Worm (Caenorhabditis elegans): ENCODE measurements around the gene W01D2.3.

Gene W01D2.3

DNA sequence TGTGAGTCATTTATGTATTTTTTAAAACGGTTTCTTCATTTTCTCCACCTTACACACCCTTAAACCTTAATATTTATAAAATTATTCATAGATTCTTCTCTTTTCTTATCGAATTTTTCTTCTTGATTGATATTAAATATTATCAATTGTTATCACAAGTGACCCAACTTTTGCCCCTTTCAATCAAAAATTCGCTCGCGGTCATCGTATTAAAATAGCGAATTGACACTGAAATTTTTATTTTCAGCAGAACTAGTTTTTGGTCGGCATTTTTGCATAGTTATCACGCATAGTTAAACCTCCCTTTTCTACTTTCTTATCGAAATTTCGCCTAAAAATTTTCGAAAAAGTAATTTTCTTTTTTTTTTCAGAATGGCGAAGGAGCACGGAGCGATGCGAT lies 8.6 kb upstream of the W01D2.3 start:
- TF ChIP-seq unc-62 (GFP tag; optimal IDR thresholded peaks at IDR 0.05), result no peak

DNA sequence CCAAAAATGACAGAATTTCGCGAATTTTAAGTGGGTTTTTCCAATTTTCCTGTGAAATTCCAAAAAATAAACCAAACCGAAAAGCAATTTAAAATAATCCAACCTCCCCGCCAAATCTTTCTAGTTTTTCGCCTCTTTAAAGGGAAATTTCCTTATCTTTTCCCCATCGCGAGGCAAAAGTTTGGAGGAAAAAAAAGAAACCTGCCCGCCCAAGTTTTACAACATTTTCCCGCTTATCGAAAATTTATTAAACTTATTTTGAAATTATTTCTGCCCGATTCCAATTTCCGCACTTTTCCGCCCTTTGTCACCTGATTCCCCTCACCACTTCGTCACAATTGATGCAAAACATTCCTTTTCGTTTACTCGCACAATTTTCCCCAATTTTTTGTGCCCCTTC lies 8.1 kb upstream of the W01D2.3 start, which contains the start of gene osta-3:
Gene osta-3 (plus strand): TSS at position 301 of the 400 bp plus-strand sequence.
- TF ChIP-seq unc-62 (GFP tag; optimal IDR thresholded peaks at IDR 0.05), result no peak

DNA sequence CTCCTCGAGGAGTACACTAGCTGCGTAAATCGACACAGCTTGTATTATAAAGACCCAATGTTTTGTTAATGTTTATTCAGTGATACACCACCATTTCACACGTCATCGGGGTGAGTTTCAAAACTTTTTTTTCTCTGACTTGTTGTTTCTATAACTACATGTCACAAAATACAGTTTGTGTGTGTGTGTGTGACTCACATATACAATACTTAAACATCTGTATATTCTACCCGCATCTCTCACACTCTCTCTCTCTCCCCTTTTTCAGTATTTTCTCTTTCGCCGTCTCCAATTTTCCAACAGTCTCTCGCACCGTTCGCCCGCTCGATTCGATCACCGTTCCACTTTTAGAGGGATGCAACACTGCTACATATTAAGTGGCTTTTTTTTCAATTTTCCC lies 7.4 kb upstream of the W01D2.3 start:
- TF ChIP-seq unc-62 (GFP tag; optimal IDR thresholded peaks at IDR 0.05), result no peak

DNA sequence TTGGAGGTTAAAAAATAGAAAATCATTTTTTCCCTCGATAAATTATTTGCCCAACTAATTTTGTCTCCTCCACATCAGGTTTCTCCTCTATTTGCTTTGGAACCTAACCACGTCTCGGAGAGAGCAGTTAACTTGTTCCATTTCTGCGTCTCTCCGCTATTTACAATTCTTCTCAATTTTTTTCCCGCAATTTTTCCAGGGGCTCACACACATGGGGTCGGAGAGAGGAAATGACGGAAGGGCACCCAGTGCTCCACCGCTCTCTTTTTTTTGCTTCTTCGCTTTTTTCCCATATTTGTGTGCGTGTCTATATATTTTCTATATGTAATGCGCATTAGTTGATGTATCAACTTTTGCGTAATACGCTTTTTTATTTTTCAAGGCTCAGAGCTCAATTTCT lies 6.5 kb upstream of the W01D2.3 start:
- TF ChIP-seq unc-62 (GFP tag; optimal IDR thresholded peaks at IDR 0.05), result no peak

DNA sequence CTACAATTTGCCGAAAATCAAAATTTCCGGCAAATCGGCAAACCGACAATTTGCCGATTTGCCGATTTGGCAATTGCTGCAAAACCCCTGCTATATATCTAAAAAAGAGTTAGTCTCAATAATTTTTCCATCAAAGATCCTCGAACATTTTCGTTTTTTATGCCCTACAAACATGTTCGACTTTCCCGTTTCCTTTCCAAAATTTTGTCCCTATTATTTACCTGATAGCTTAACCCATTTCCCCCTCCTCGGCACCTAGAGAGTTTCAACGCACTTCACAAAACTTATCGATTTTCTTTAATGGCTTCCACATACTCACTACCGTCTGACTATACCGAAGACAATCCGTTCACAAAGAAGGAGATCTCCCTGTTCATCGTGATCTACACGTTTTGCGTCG lies 4.6 kb upstream of the W01D2.3 start, which contains the start of gene W01D2.6:
Gene W01D2.6 (plus strand): TSS at position 301 of the 400 bp plus-strand sequence.
- TF ChIP-seq unc-62 (GFP tag; optimal IDR thresholded peaks at IDR 0.05), result no peak

DNA sequence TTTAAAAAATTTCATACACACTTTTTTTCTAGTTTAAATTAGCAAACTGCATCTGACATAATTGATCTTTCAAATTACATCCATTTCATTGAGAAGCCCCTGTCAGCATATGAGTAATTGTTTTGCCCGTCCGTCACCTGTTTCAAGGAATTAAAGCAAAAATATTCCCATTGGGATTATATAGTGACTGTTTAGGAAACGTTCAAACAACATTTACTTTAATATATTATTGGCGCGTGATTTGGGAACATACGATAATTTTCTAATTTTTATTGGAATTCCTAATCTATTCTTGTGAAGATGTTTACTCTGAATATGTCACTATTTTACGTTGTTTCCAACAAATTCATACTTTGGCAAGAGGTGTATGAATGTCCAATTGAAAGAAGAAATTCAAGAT lies 1.6 kb upstream of the W01D2.3 start, which contains the start of gene srt-11:
Gene srt-11 (plus strand): TSS at position 301 of the 400 bp plus-strand sequence.
- no peak for TF ChIP-seq unc-62 (GFP tag; optimal IDR thresholded peaks at IDR 0.05)

DNA sequence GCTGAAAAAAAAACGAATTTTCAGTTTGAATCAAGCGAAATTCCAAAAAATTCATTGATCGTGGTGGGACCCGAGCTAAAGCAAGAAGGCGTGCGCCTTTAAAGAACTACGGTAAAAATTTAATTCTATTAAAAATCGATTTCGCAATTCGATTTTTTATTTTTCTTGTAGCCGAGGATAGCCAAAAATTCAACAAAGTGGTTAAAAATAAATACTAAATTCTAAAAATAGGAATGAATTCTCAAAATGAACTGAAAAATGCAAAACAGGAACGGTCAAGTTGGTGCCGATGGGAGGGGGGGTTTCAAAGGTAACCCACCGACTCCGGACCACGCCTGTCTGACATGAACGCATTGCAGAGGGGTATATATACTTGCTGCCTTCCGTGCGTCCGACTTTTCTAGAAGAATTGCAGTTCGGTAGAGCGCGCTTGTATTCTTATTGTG lies 3.0 kb downstream of the W01D2.3 start:
- no peak for TF ChIP-seq unc-62 (GFP tag; optimal IDR thresholded peaks at IDR 0.05)

DNA sequence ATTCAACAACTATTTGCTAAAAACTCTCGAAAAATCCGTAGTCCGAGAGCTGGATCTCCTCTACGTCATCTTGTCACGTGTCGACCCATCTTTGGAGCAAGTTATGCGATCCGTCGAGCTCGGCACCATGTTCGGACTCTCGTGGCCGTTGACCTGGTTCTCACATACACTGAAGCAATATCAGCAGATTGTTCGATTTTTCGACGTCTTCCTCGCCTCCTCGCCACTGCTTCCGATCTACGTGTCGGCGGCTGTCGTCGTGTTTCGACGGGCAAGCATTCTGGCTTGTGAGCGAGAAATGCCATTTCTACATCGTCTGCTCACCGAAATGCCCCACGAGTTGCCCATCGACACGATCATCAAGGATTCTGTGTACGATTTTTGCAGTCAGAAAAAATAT lies 4.7 kb downstream of the W01D2.3 start:
- no peak for TF ChIP-seq unc-62 (GFP tag; optimal IDR thresholded peaks at IDR 0.05)

DNA sequence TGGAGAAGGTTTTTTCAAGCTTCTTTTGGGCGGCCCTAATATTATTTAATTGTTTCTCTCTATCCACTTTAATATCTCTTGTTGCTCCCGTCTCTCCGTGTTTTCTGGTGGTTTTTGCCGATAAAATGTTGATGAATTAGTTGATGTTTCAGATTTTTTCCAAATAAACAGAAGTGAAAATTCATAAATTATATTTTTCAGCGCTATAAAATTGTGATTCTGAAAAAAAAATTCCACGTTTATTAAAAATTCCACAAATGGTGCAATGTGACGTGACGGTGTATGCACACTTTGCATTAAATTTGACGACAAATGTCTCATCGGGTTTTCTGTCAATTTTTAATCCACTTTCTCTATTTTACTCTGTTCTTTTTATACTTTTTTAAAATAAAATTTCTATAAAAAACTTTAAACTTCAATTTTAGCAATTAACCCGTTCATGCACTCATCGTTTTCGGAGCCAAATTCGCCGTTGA lies 6.0 kb downstream of the W01D2.3 start, which contains the start of gene tbc-20:
Gene tbc-20 (plus strand): TSS at position 426 of the 476 bp plus-strand sequence.
- TF ChIP-seq unc-62 (GFP tag; optimal IDR thresholded peaks at IDR 0.05), result no peak

DNA sequence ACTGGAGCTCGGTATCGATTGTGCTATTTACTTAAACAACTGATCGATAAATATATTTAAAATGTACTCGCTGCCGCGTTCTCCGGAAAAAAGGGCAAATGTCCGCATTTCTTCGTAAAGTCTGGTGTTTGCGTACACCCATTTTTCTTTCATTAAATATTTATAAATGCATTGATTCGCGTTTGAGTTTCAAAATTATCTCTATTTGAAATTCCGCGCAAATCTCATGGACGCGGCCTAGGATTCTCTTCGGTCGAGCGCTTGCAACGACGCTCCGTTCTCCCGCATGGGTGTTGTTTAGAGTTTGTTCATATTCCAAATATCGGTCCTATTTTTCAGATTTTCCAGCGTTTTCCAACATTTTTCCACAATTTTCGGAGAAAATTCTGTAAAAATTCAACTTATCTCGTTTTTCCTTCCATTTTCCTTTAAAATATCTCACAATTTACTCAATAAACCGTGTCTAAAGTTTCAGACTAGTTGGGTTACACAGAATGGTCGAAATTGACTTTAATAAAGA lies 9.1 kb downstream of the W01D2.3 start, which contains the start of gene eif-3.B:
Gene eif-3.B (plus strand): TSS at position 470 of the 520 bp plus-strand sequence.
- no peak for TF ChIP-seq unc-62 (GFP tag; optimal IDR thresholded peaks at IDR 0.05)

DNA sequence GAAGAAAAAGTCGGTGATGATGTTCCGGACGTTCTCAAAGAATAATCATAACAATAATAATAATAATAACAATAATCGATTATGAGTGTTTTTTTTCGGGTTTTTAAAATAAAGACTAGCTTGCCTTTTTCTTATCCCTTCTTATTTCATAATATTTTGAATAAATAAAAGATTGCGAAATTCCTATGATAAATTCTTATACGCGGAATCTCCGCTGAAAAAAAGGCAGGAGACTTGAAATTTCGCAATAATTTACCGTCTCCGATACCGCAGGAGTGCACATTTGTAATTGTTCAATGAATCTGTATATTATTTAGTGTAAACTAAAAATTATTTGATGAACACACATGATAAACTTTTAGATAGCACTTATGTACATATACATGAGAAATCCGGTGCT lies 11.6 kb downstream of the W01D2.3 start:
- no peak for TF ChIP-seq unc-62 (GFP tag; optimal IDR thresholded peaks at IDR 0.05)

DNA sequence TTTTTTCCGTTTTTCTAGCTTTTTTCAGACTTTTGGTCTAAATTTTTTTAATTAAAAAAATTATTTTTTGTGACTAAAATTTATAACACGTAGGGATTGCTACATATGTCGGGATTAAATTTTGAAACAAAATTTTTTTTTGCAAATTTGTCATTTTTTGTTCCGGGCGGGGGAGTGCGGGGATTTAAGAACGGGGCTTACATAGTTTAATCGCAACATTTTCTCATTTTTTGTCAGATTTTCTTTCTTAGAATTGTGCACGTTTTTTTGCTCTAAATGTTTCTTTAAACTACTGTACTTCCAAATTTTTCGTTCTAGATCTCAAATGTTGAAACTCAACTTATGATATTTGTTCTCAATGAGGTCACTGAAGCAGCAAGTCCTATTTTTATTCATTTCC lies 13.4 kb downstream of the W01D2.3 start, which contains the start of gene Y54E2A.10:
Gene Y54E2A.10 (plus strand): TSS at position 301 of the 400 bp plus-strand sequence.
- no peak for TF ChIP-seq unc-62 (GFP tag; optimal IDR thresholded peaks at IDR 0.05)

DNA sequence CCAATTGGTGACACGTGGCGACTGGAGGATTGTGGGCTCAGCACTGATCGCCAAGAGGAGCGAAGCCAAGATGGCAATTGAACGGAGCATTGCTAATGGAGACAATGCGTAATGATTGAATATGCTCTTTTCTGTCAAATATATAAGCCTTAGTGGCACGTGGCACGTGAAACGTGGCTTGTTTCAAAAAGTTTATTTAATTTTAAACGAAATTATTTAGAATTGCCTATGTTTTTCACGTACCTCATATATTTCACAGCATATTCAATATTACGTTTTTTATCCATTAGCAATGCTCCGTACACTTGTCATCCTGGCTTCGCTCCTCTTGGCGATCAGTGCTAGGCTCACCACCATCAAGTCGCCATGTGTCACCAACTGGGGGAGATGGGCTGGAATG lies 18.2 kb downstream of the W01D2.3 start, which contains the start of gene Y54E2A.9:
Gene Y54E2A.9 (minus strand): TSS at position 101 of the 400 bp plus-strand sequence.
- TF ChIP-seq unc-62 (GFP tag; optimal IDR thresholded peaks at IDR 0.05), result no peak

DNA sequence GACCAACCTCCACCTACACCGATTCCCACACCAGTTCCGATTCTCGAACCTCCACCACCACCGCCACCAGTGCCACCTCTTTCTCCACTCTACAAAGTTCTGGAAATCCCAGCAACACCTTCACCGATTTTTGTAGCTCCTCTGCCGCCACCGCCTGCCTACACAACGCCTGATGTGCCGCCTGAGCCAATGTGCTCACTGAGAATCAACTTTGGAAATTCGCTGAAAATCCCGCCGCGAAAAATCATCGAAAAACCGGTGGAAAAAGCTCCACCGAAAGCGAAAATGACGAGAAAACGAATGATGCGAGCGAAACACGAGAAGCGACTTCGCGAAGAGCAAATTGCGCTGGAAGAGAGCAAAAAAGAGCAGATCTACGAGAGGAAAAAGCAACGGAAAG lies 24.3 kb downstream of the W01D2.3 start:
- no peak for TF ChIP-seq unc-62 (GFP tag; optimal IDR thresholded peaks at IDR 0.05)

DNA sequence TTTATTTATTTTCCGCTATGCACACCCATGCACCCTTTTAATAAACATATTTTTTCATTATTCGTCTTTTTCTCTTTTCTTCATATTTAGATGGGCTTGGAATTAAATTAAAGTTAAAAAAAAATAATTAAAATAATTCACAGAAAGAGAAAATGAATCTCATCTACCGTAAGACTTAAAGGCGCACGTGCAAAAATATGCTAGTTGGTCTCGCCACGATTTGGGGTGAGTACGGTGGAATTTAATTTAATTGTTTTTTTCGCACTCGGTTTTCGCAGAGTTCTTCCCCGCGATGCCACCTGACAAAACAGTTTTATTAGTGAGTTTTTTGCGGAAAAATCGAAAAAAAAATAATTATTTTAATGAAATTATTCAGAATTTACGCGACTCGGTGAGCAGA lies 26.0 kb downstream of the W01D2.3 start, which contains the start of gene Y54E2A.8:
Gene Y54E2A.8 (plus strand): TSS at position 254 of the 400 bp plus-strand sequence.
- TF ChIP-seq unc-62 (GFP tag; optimal IDR thresholded peaks at IDR 0.05), result no peak

DNA sequence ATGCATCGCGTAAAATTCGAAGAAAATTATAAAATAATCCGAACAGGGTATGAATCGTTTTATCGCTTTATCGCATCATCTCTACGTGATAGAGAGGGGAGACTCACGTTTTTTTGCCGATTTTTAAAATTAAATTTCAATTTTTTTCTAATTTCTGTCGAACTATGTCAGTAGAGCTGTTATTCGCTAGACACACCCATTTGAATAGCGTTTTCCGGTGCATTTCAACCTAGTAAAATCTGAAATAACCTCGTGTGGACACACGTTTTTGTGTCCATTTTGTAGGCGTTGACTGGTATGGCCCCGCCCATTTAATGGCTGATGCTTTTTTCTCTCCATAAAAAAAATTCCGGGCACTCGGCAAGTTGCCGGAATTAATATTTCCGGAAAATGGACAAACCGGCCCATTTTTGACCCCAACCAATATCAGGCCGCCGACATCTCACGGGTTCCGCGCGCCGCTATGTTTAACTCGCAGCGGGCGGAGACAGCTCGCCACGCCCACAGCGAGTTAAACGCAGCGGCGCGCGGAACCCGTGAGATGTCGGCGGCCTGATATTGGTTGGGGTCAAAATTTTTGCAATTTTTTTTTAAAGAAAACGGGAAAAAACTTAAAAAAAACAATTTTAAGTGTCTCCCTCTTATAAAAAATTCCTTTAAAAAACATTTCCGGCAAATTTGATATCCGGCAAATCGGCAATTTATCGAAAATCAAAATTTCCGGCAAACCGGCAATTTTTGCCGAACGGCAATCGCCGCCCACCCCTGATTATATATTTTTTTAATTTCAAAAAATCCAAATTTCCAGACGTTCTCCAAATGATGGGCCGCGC lies 30.9 kb downstream of the W01D2.3 start, which contains the start of gene Y54E2A.7:
Gene Y54E2A.7 (minus strand): TSS at position 51 of the 833 bp plus-strand sequence.
- TF ChIP-seq unc-62 (GFP tag; optimal IDR thresholded peaks at IDR 0.05), result no peak

Measured in whole organism, dauer.